Worm (Caenorhabditis elegans) whole organism, L1 larva: ENCODE results near the gene Y55B1BL.1.

Experiments used
- Y116A8C.19 ChIP-seq: sonication (generic microtip); optimal IDR thresholded peaks from 2 replicates; lab custom pipeline; 2016; ENCODE audit warnings: missing compliant biosample characterization, missing genetic modification characterization, borderline replicate concordance
- aha-1 ChIP-seq: fragments of 150-350 bp; optimal IDR thresholded peaks from 2 replicates; lab custom pipeline; 2014; ENCODE audit warnings: missing biosample characterization, missing genetic modification characterization
- ceh-63 ChIP-seq: fragments of 200-800 bp; sonication (Bioruptor generic); optimal IDR thresholded peaks from 2 replicates; lab custom pipeline; 2018; ENCODE audit warnings: mild to moderate bottlenecking, missing genetic modification characterization, missing compliant biosample characterization
- ceh-82 ChIP-seq, 3 experiments: fragments of 150-350 bp in 1 of 3; sonication (generic microtip) in 2 of 3; optimal IDR thresholded peaks; 2 replicates each; lab custom pipeline; 2014 to 2017; ENCODE audit warnings: missing biosample characterization in 3 of 3, missing genetic modification characterization in 3 of 3
- ceh-88 ChIP-seq: fragments of 200-800 bp; sonication (Bioruptor generic); IDR thresholded peaks from 2 replicates; pipeline ENCODE4 v1.3.6; 2022; ENCODE audit warnings: missing genetic modification characterization, missing compliant biosample characterization
- efl-1 ChIP-seq, 4 experiments: fragments of 150-350 bp; optimal IDR thresholded peaks in 3 of 4; peaks in 1 of 4; 1 replicate in 1 of 4; 2 replicates in 3 of 4; lab custom pipeline; 2014; ENCODE audit warnings: missing biosample characterization in 2 of 4, missing genetic modification characterization in 2 of 4, missing genetic modification reagents in 2 of 4
- efl-3 ChIP-seq: fragments of 200-800 bp; sonication (Bioruptor generic); optimal IDR thresholded peaks from 2 replicates; lab custom pipeline; 2018; ENCODE audit warnings: mild to moderate bottlenecking, missing genetic modification characterization, missing compliant biosample characterization
- egl-13 ChIP-seq: sonication (generic microtip); optimal IDR thresholded peaks from 2 replicates; lab custom pipeline; 2016; ENCODE audit warnings: missing genotype, missing genetic modification reagents, missing genetic modification characterization, missing compliant biosample characterization
- elt-3 ChIP-seq, 6 experiments: fragments of 150-350 bp in 1 of 6; sonication (generic microtip); optimal IDR thresholded peaks; 2 replicates each; lab custom pipeline; 2017 to 2018; ENCODE audit warnings: missing biosample characterization in 6 of 6, missing genetic modification characterization in 6 of 6, inconsistent platforms in 1 of 6
- fkh-10 ChIP-seq: sonication (generic microtip); optimal IDR thresholded peaks from 2 replicates; lab custom pipeline; 2017; ENCODE audit warnings: missing biosample characterization, missing genetic modification reagents, missing genetic modification characterization
- fkh-8 ChIP-seq: sonication (generic microtip); optimal IDR thresholded peaks from 2 replicates; lab custom pipeline; 2016; ENCODE audit warnings: mild to moderate bottlenecking, missing genetic modification characterization, missing compliant biosample characterization
- hpl-2 ChIP-seq: fragments of 150-350 bp; optimal IDR thresholded peaks from 2 replicates; lab custom pipeline; 2014; ENCODE audit warnings: missing biosample characterization, missing genetic modification reagents, missing genetic modification characterization
- jun-1 ChIP-seq: fragments of 150-350 bp; optimal IDR thresholded peaks from 2 replicates; lab custom pipeline; 2014; ENCODE audit warnings: missing biosample characterization, missing genetic modification reagents, missing genetic modification characterization
- lin-14 ChIP-seq: fragments of 200-800 bp; sonication (Bioruptor generic); optimal IDR thresholded peaks from 2 replicates; lab custom pipeline; 2018; ENCODE audit warnings: mild to moderate bottlenecking, missing genetic modification characterization, moderate library complexity, missing compliant biosample characterization
- lin-15B ChIP-seq: fragments of 150-350 bp; sonication (generic microtip); optimal IDR thresholded peaks from 3 replicates; lab custom pipeline; 2014; ENCODE audit warnings: missing biosample characterization, missing genetic modification characterization
- lin-35 ChIP-seq, 2 experiments: fragments of 150-350 bp; optimal IDR thresholded peaks; 2 replicates each; lab custom pipeline; 2014; ENCODE audit warnings: missing biosample characterization in 2 of 2, missing genetic modification characterization in 2 of 2, missing genetic modification reagents in 2 of 2
- lin-39 ChIP-seq: fragments of 150-350 bp; optimal IDR thresholded peaks from 2 replicates; lab custom pipeline; 2014; ENCODE audit warnings: missing biosample characterization, missing genetic modification reagents, missing genetic modification characterization
- lir-3 ChIP-seq: sonication (generic microtip); optimal IDR thresholded peaks from 2 replicates; lab custom pipeline; 2016; ENCODE audit warnings: mild to moderate bottlenecking, missing genetic modification characterization, moderate library complexity, missing compliant biosample characterization; ENCODE audit not compliant: poor library complexity
- lsy-2 ChIP-seq, 2 experiments: fragments of 150-350 bp; optimal IDR thresholded peaks; 2 replicates each; lab custom pipeline; 2014; ENCODE audit warnings: missing biosample characterization in 2 of 2, missing genetic modification characterization in 2 of 2
- mab-9 ChIP-seq: fragments of 200-800 bp; sonication (Bioruptor generic); IDR thresholded peaks from 2 replicates; pipeline ENCODE4 v1.3.6; 2022; ENCODE audit warnings: missing genetic modification reagents, missing genetic modification characterization, missing compliant biosample characterization
- mef-2 ChIP-seq: fragments of 150-350 bp; optimal IDR thresholded peaks from 2 replicates; lab custom pipeline; 2014; ENCODE audit warnings: missing biosample characterization, missing genetic modification characterization
- nhr-11 ChIP-seq: fragments of 150-350 bp; optimal IDR thresholded peaks from 2 replicates; lab custom pipeline; 2014; ENCODE audit warnings: missing biosample characterization, missing genetic modification characterization
- nhr-77 ChIP-seq: fragments of 150-350 bp; optimal IDR thresholded peaks from 2 replicates; lab custom pipeline; 2014; ENCODE audit warnings: missing biosample characterization, missing genetic modification characterization
- nhr-85 ChIP-seq: sonication (generic microtip); peaks from one replicate; lab custom pipeline; 2016; ENCODE audit warnings: missing genetic modification characterization, inconsistent platforms, missing compliant biosample characterization
- pax-3 ChIP-seq: fragments of 200-800 bp; sonication (Bioruptor generic); optimal IDR thresholded peaks from 2 replicates; lab custom pipeline; 2018; ENCODE audit warnings: mild to moderate bottlenecking, missing genetic modification characterization, moderate library complexity, missing compliant biosample characterization
- pqm-1 ChIP-seq: sonication (generic microtip); optimal IDR thresholded peaks from 3 replicates; lab custom pipeline; 2017; ENCODE audit warnings: missing biosample characterization, missing genetic modification characterization
- rnt-1 ChIP-seq: sonication (generic microtip); optimal IDR thresholded peaks from 2 replicates; lab custom pipeline; 2016; ENCODE audit warnings: mild to moderate bottlenecking, missing genetic modification characterization, moderate library complexity, missing compliant biosample characterization
- snpc-4 ChIP-seq: fragments of 150-350 bp; optimal IDR thresholded peaks from 2 replicates; lab custom pipeline; 2014; ENCODE audit warnings: missing biosample characterization, missing genetic modification characterization
- sox-4 ChIP-seq: sonication (generic microtip); optimal IDR thresholded peaks from 2 replicates; lab custom pipeline; 2016; ENCODE audit warnings: missing genetic modification characterization, missing compliant biosample characterization
- sptf-1 ChIP-seq: fragments of 150-350 bp; optimal IDR thresholded peaks from 2 replicates; lab custom pipeline; 2014; ENCODE audit warnings: missing biosample characterization, missing genetic modification characterization
- sup-37 ChIP-seq: fragments of 200-800 bp; sonication (Bioruptor generic); optimal IDR thresholded peaks from 2 replicates; lab custom pipeline; 2018; ENCODE audit warnings: mild to moderate bottlenecking, missing genetic modification characterization, missing compliant biosample characterization
- tlp-1 ChIP-seq: fragments of 150-350 bp; optimal IDR thresholded peaks from 2 replicates; lab custom pipeline; 2014; ENCODE audit warnings: missing biosample characterization, missing genetic modification characterization
- unc-130 ChIP-seq: fragments of 150-350 bp; optimal IDR thresholded peaks from 2 replicates; lab custom pipeline; 2017; ENCODE audit warnings: missing biosample characterization, missing genetic modification characterization, inconsistent platforms
- unc-30 ChIP-seq: sonication (generic microtip); optimal IDR thresholded peaks from 2 replicates; lab custom pipeline; 2017; ENCODE audit warnings: missing biosample characterization, missing genetic modification characterization
- unc-98 ChIP-seq: fragments of 200-800 bp; sonication (Bioruptor generic); IDR thresholded peaks from 2 replicates; pipeline ENCODE4 v1.3.6; 2022; ENCODE audit warnings: missing genetic modification characterization, missing compliant biosample characterization

The Y55B1BL.1 gene

ce11 chrIII:360315-360714 is 41.9 kb upstream of the Y55B1BL.1 start:
- TF ChIP-seq elt-3 (tag; optimal IDR thresholded peaks at IDR 0.05; lab: Kevin White, UChicago): no peak
- peak in 1 of 3 experiments; percentile 58 for TF ChIP-seq ceh-82 (tag; optimal IDR thresholded peaks at IDR 0.05; lab: Kevin White, UChicago)
- peak; percentile 67 for TF ChIP-seq lin-14 (GFP tag; lab: Kevin White, UChicago)
- TF ChIP-seq fkh-10 (GFP tag; lab: Kevin White, UChicago): peak; percentile 17
- no peak for TF ChIP-seq lin-15B (tag; lab: Kevin White, UChicago)
- TF ChIP-seq nhr-77 (tag; lab: Kevin White, UChicago): no peak

ce11 chrIII:365649-366048 is 36.5 kb upstream of the Y55B1BL.1 start, which contains the start of gene pll-1:
pll-1 (plus strand) TSS chrIII:365949.
- TF ChIP-seq hpl-2 (GFP tag; lab: Kevin White, UChicago): no peak
- no peak for TF ChIP-seq sup-37 (GFP tag; lab: Kevin White, UChicago)
- no peak for TF ChIP-seq ceh-88 (GFP tag; lab: Robert Waterston, UW)
- no peak for TF ChIP-seq lin-39 (tag; lab: Kevin White, UChicago)

ce11 chrIII:381198-381597 is 21.0 kb upstream of the Y55B1BL.1 start, which contains the start of gene gsto-3:
gsto-3 (minus strand) TSS chrIII:381298.
- no peak for TF ChIP-seq efl-3 (GFP tag; lab: Kevin White, UChicago)
- no peak for TF ChIP-seq unc-98
- no peak for TF ChIP-seq nhr-85 (tag; lab: Kevin White, UChicago)
- no peak for TF ChIP-seq lsy-2 (tag; optimal IDR thresholded peaks at IDR 0.05; lab: Kevin White, UChicago)
- no peak for TF ChIP-seq lir-3
- no peak for TF ChIP-seq pqm-1 (tag; lab: Kevin White, UChicago)
- no peak for TF ChIP-seq efl-1 (optimal IDR thresholded peaks at IDR 0.05; lab: Kevin White, UChicago)
- no peak for TF ChIP-seq efl-1 (GFP tag; optimal IDR thresholded peaks at IDR 0.05 in 1 of 2; lab: Kevin White, UChicago)
- TF ChIP-seq sptf-1 (tag; lab: Kevin White, UChicago): no peak
- no peak for TF ChIP-seq egl-13 (tag; lab: Kevin White, UChicago)
- no peak for TF ChIP-seq fkh-10 (GFP tag; lab: Kevin White, UChicago)
- no peak for TF ChIP-seq nhr-11 (tag; lab: Kevin White, UChicago)
- no peak for TF ChIP-seq pax-3 (tag; lab: Kevin White, UChicago)
- TF ChIP-seq, all 84 proteins: peak for 0

ce11 chrIII:382470-382869 is 19.7 kb upstream of the Y55B1BL.1 start, which contains the start of gene K10F12.7:
K10F12.7 (minus strand) TSS chrIII:382570.
- no peak for TF ChIP-seq unc-130
- TF ChIP-seq lin-35 (GFP tag; optimal IDR thresholded peaks at IDR 0.05; lab: Kevin White, UChicago): no peak
- TF ChIP-seq tlp-1 (tag; lab: Kevin White, UChicago): no peak
- TF ChIP-seq mef-2: no peak
- TF ChIP-seq aha-1 (tag; lab: Kevin White, UChicago): no peak
- no peak for TF ChIP-seq nhr-11 (tag; lab: Kevin White, UChicago)
- TF ChIP-seq nhr-85 (tag; lab: Kevin White, UChicago): no peak
- no peak for TF ChIP-seq hpl-2 (GFP tag; lab: Kevin White, UChicago)
- no peak for TF ChIP-seq fkh-8 (tag; lab: Kevin White, UChicago)
- no peak for TF ChIP-seq unc-30
- TF ChIP-seq snpc-4 (tag; lab: Kevin White, UChicago): no peak
- no peak for TF ChIP-seq sox-4 (tag; lab: Kevin White, UChicago)
- no peak for TF ChIP-seq mab-9 (GFP tag; lab: Robert Waterston, UW)
- no peak for TF ChIP-seq jun-1 (tag; lab: Kevin White, UChicago)

ce11 chrIII:385068-385467 is 17.1 kb upstream of the Y55B1BL.1 start:
- TF ChIP-seq rnt-1 (tag; lab: Kevin White, UChicago): peak; percentile 18
- TF ChIP-seq tlp-1 (tag; lab: Kevin White, UChicago): no peak
- peak; percentile 21 for TF ChIP-seq lir-3
- TF ChIP-seq elt-3 (tag; optimal IDR thresholded peaks at IDR 0.05; lab: Kevin White, UChicago): no peak
- no peak for TF ChIP-seq mab-9 (GFP tag; lab: Robert Waterston, UW)
- TF ChIP-seq Y116A8C.19 (tag; lab: Kevin White, UChicago): no peak
- TF ChIP-seq jun-1 (tag; lab: Kevin White, UChicago): no peak
- no peak for TF ChIP-seq ceh-63 (GFP tag; lab: Kevin White, UChicago)
- TF ChIP-seq sptf-1 (tag; lab: Kevin White, UChicago): no peak
